Worm (Caenorhabditis elegans) whole organism, L4/young adult: ENCODE data around the gene sknr-1.

Experiments used
- W03F9.2 ChIP-seq: fragments of 150-350 bp; optimal IDR thresholded peaks from 2 replicates; lab custom pipeline; 2014; ENCODE audit warnings: missing biosample characterization, missing genetic modification characterization
- him-1 ChIP-seq: sonication (generic microtip); optimal IDR thresholded peaks from 2 replicates; lab custom pipeline; 2016; ENCODE audit warnings: missing genotype, missing genetic modification reagents, missing genetic modification characterization, missing compliant biosample characterization

ce11 chrV:2671155-2671554, 45.9 kb upstream of the sknr-1 start, which contains the start of gene kel-8:
- TF ChIP-seq W03F9.2 (tag; lab: Kevin White, UChicago): no peak
- TF ChIP-seq him-1 (tag; lab: Kevin White, UChicago): no peak
